Worm (Caenorhabditis elegans): ENCODE results near the gene T20D4.19.

- TF ChIP-seq R02D3.7 (tag; optimal IDR thresholded peaks at IDR 0.05) (no peak), nhr-237 (tag; optimal IDR thresholded peaks at IDR 0.05) (no peak), ztf-11 (tag; optimal IDR thresholded peaks at IDR 0.05) (no peak), nhr-10 (tag; optimal IDR thresholded peaks at IDR 0.05) (no peak)
These were observed 18.4 kb upstream of the T20D4.19 start for ce11 chrV:3449810-3450209.
